Worm (Caenorhabditis elegans): ENCODE data around the gene C05C8.8.

The C05C8.8 gene

DNA sequence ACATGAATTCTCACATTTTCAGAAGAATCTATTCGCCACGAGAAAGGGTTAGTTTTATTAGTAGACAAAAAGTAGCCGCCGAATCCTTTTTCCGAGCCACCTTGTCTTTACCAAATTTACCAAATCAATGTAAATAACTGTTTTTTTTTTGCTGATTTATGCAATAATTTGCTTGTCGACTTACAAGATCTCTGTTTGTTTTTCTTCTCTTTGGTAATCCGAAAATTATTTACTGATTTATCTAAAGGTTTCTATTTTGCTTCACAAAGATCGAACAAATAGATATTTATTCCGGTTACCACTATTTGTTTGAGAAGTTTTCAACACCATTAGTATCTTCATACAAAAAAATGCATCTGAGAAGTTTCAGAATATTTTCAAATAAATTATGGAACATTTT lies 11.0 kb upstream of the C05C8.8 start, which contains the start of gene C13A2.7:
TSS of gene C13A2.7 (plus strand) at position 301 of the 400 bp plus-strand sequence.
- TF ChIP-seq nhr-23 (tag; optimal IDR thresholded peaks at IDR 0.05) (no peak), peb-1 (tag; optimal IDR thresholded peaks at IDR 0.05) (no peak), elt-3 (tag; optimal IDR thresholded peaks at IDR 0.05) (no peak), ztf-11 (tag; optimal IDR thresholded peaks at IDR 0.05) (no peak), sma-9 (GFP tag; optimal IDR thresholded peaks at IDR 0.05) (no peak), sma-9 (tag; optimal IDR thresholded peaks at IDR 0.05) (no peak), mdl-1 (tag; optimal IDR thresholded peaks at IDR 0.05) (no peak), gmeb-1 (tag; optimal IDR thresholded peaks at IDR 0.05) (no peak), lin-39 (tag; optimal IDR thresholded peaks at IDR 0.05) (no peak), mbf-1 (tag; optimal IDR thresholded peaks at IDR 0.05) (no peak), sma-3 (GFP tag; optimal IDR thresholded peaks at IDR 0.05) (no peak)

DNA sequence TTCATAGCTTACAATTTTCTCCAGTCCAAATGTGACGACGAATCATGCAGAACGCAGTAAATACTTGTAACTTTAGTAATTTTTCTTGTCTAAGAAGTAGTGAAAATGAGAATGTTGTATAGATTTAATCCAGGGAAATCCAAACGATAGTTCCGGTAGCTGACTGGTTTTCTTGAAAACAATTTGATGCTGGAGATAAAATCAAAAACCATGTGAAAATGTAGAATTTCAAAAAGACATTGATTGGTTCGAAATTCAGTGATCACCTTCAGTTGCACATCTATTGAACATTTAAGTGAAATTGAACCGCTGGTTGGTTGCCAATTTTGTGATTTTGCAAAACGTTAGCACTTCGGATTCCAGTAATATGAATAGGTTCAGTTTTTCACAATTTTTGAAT lies 9.0 kb upstream of the C05C8.8 start, which contains the start of gene C13A2.9:
TSS of gene C13A2.9 (minus strand) at position 101 of the 400 bp plus-strand sequence.
- TF ChIP-seq nhr-6 (tag; optimal IDR thresholded peaks at IDR 0.05) (no peak), blmp-1 (tag; optimal IDR thresholded peaks at IDR 0.05; ENCODE audit: insufficient read depth) (no peak), nhr-77 (tag; optimal IDR thresholded peaks at IDR 0.05) (no peak)

DNA sequence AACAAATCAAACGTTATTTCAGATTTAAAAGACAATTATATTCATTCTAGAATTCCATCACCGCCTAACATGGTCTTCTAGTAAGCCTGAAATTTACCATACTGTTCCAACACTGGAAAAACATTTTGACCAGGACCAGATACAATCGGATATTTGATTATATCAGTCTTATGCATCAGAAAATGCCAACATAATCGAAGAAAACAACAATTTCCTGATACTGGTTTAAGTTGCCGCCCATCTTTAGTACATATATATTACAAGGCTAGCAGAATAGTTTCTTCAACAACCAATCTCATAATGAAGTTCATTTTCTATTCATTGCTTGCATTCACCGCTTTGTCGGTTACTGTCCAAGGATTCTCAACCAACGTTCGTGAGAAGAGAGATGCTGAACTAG lies 4.0 kb upstream of the C05C8.8 start, which contains the start of gene C13A2.12:
TSS of gene C13A2.12 (plus strand) at position 301 of the 400 bp plus-strand sequence.
- no peak for TF ChIP-seq zag-1 (tag; optimal IDR thresholded peaks at IDR 0.05)
- no peak for TF ChIP-seq mab-5 (tag; optimal IDR thresholded peaks at IDR 0.05)
- no peak for TF ChIP-seq fos-1 (tag; optimal IDR thresholded peaks at IDR 0.05)
- no peak for TF ChIP-seq lsy-2 (tag; optimal IDR thresholded peaks at IDR 0.05)
- TF ChIP-seq ama-1 (optimal IDR thresholded peaks at IDR 0.05) = no peak
- TF ChIP-seq nhr-23 (tag; optimal IDR thresholded peaks at IDR 0.05) = no peak
- TF ChIP-seq ceh-82 (tag; optimal IDR thresholded peaks at IDR 0.05) = no peak
- no peak for TF ChIP-seq unc-39 (tag; optimal IDR thresholded peaks at IDR 0.05)
- no peak for TF ChIP-seq alr-1 (tag; optimal IDR thresholded peaks at IDR 0.05)
- TF ChIP-seq nhr-237 (tag; optimal IDR thresholded peaks at IDR 0.05) = no peak

DNA sequence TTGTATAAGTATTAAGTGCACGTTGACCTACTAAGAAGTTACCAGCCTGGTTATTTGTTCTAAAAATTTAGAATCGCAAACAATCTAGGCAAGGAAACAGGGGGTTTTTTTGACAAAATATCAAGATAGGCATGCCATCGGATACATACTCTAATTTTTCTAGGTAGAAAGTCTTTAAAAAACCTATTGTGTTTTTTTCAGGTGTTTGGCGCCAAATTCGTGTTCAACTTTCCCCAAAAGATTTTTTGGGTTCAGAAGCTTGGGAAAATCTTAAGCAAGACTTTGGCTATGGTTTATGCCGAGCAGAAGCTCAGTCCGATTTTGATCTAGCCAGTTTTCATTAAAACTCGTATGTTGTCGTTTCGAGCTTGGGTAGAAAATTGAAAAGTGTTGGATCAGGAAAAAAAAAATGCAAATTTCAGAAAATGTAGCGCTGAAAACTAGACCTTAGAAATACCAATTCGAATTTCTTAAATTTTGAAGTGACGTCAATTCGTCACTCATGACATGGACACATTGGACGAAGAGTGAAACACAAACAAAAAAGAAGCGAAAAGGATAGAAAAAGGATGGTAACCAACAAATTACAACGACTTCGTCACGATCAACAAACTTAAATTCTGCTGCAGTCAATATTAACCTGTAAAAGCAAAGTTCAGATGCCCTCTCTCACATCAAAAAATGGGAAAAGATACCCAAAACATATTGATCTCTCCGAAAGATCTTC lies 6.6 kb downstream of the C05C8.8 start:
- peak; percentile 25 for TF ChIP-seq sma-9 (GFP tag; optimal IDR thresholded peaks at IDR 0.05)
- TF ChIP-seq sma-9 (tag; optimal IDR thresholded peaks at IDR 0.05) = no peak
- no peak for TF ChIP-seq zag-1 (tag; optimal IDR thresholded peaks at IDR 0.05)
- TF ChIP-seq nhr-25 (tag; optimal IDR thresholded peaks at IDR 0.05) = peak; percentile 20

DNA sequence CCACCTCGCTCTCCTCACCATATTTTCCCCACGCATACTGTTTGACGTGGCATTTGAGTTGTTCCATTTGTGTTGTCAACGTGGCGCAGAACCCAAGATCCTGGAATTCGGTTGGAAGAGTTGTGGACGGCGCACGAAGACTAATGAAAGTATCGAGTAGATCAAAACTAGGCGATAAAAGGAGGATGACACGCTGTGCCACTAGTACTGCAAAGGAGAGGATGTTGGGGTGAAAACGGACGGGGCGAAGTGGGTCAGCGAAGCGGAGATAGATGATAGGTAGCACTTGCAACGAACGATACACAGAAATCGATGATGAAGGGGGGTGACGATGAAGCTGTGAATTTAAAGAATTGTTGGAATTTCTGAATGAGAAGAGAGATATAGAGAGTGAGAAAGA lies 8.0 kb downstream of the C05C8.8 start, which contains the start of gene C05C8.7:
TSS of gene C05C8.7 (minus strand) at position 100 of the 400 bp plus-strand sequence.
- TF ChIP-seq fos-1 (tag; optimal IDR thresholded peaks at IDR 0.05) (no peak), aly-2 (tag; optimal IDR thresholded peaks at IDR 0.05) (no peak), lin-11 (tag; optimal IDR thresholded peaks at IDR 0.05) (no peak), lin-13 (GFP tag; optimal IDR thresholded peaks at IDR 0.05) (no peak), elt-1 (tag; optimal IDR thresholded peaks at IDR 0.05) (no peak), nhr-237 (tag; optimal IDR thresholded peaks at IDR 0.05) (no peak), snpc-4 (tag; optimal IDR thresholded peaks at IDR 0.05) (no peak), egl-27 (tag; optimal IDR thresholded peaks at IDR 0.05) (no peak), sma-9 (GFP tag; optimal IDR thresholded peaks at IDR 0.05) (no peak), sma-9 (tag; optimal IDR thresholded peaks at IDR 0.05) (no peak), unc-55 (GFP tag; optimal IDR thresholded peaks at IDR 0.05) (no peak), nhr-129 (tag; optimal IDR thresholded peaks at IDR 0.05) (no peak), blmp-1 (tag; optimal IDR thresholded peaks at IDR 0.05; ENCODE audit: insufficient read depth) (no peak), F13H6.1 (tag; optimal IDR thresholded peaks at IDR 0.05) (no peak), lin-39 (tag; optimal IDR thresholded peaks at IDR 0.05) (no peak)

DNA sequence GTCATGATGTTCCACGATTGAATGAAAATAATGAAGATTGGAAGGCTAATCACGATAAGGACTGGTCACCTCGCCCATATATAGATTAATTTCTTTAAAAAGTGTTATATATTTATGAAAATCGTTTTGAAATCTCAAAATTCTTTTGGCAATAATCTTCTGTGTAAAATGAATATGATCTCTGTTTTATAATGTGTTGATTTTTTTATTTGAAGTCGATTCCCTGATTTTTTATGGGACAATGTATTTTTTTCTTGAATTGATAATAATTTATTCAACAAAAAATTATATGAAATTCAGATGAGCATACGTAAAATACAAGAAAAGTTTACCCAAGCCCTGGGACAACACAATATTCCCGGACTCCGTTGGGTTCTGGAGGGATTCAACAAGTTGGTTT lies 15.5 kb downstream of the C05C8.8 start, which contains the start of gene C05C8.1:
TSS of gene C05C8.1 (plus strand) at position 301 of the 400 bp plus-strand sequence.
- no peak for TF ChIP-seq nhr-6 (tag; optimal IDR thresholded peaks at IDR 0.05)
- no peak for TF ChIP-seq ama-1 (optimal IDR thresholded peaks at IDR 0.05)
- no peak for TF ChIP-seq elt-3 (tag; optimal IDR thresholded peaks at IDR 0.05)
- TF ChIP-seq fos-1 (tag; optimal IDR thresholded peaks at IDR 0.05) = no peak
- no peak for TF ChIP-seq nhr-21 (tag; optimal IDR thresholded peaks at IDR 0.05)
- TF ChIP-seq gmeb-1 (tag; optimal IDR thresholded peaks at IDR 0.05) = no peak
- no peak for TF ChIP-seq lin-39 (tag; optimal IDR thresholded peaks at IDR 0.05)
- no peak for TF ChIP-seq sem-4 (tag; optimal IDR thresholded peaks at IDR 0.05)
- no peak for TF ChIP-seq blmp-1 (tag; optimal IDR thresholded peaks at IDR 0.05; ENCODE audit: insufficient read depth)

Measured in whole organism, L2 larva.